Worm (Caenorhabditis elegans) whole organism, midembryonic: ENCODE measurements around the gene pifk-1.

Experiments used
- T22C8.4 ChIP-seq: fragments of 200-800 bp; sonication (Bioruptor generic); IDR thresholded peaks from 2 replicates; pipeline ENCODE4 v1.3.6; 2022; ENCODE audit warnings: missing genetic modification characterization, missing compliant biosample characterization
- cog-1 ChIP-seq: sonication (generic microtip); optimal IDR thresholded peaks from 2 replicates; lab custom pipeline; 2016; ENCODE audit warnings: missing genetic modification characterization, missing compliant biosample characterization
- flt-1 ChIP-seq: fragments of 200-800 bp; sonication (Bioruptor generic); IDR thresholded peaks from 2 replicates; pipeline ENCODE4 v1.3.6; 2022; ENCODE audit warnings: missing genetic modification characterization, missing compliant biosample characterization
- klf-2 ChIP-seq: fragments of 200-800 bp; sonication (Bioruptor generic); conservative IDR thresholded peaks from 2 replicates; pipeline ENCODE4 v1.3.6; 2022; ENCODE audit warnings: missing genetic modification reagents, missing genetic modification characterization, missing compliant biosample characterization
- med-1 ChIP-seq: sonication (generic microtip); optimal IDR thresholded peaks from 2 replicates; lab custom pipeline; 2017; ENCODE audit warnings: missing genetic modification characterization, mild to moderate bottlenecking, missing compliant biosample characterization, antibody characterized with exemption, missing genetic modification reagents; ENCODE audit not compliant: insufficient read depth
- ref-1 ChIP-seq: fragments of 200-800 bp; sonication (Bioruptor generic); conservative IDR thresholded peaks from 2 replicates; pipeline ENCODE4 v1.3.6; 2022; ENCODE audit warnings: missing genetic modification reagents, missing genetic modification characterization, missing compliant biosample characterization
- tab-1 ChIP-seq: fragments of 200-800 bp; sonication (Bioruptor generic); IDR thresholded peaks from 2 replicates; pipeline ENCODE4 v1.3.6; 2022; ENCODE audit warnings: missing genetic modification characterization, missing compliant biosample characterization
- ztf-23 ChIP-seq: fragments of 200-800 bp; sonication (Bioruptor generic); IDR thresholded peaks from 2 replicates; pipeline ENCODE4 v1.3.6; 2022; ENCODE audit warnings: missing genetic modification reagents, missing genetic modification characterization, missing compliant biosample characterization
- ztf-29 ChIP-seq: fragments of 200-800 bp; sonication (Bioruptor generic); IDR thresholded peaks from 2 replicates; pipeline ENCODE4 v1.3.6; 2022; ENCODE audit warnings: missing genetic modification reagents, missing genetic modification characterization, missing compliant biosample characterization

pifk-1 gene

DNA sequence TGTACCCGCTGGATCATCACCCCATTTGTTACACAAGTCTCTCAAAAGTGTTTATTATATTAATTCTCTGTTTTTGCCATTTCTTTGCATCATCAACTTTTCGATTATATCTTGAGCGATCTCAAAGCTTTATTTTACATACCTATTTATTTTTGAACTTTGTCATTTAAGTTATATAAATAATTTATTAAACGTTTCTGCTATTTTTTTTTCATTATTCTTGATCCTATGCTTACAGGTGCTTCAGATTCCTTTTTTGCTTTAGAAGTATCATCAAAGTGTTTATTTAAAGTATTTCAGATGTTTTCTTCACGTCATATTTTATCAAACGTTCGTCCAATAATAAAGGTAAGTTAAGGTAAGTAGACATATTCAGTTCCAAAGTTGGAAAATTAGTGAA is 6.2 kb downstream of the pifk-1 start, which contains the start of gene F35H12.5:
TSS of gene F35H12.5 (plus strand) at position 301 of the 400 bp plus-strand sequence.
- TF ChIP-seq tab-1 (GFP tag; lab: Robert Waterston, UW) (no peak), cog-1 (tag; lab: Kevin White, UChicago) (no peak), ztf-29 (GFP tag; lab: Robert Waterston, UW) (no peak), ref-1 (GFP tag; lab: Robert Waterston, UW) (no peak)

DNA sequence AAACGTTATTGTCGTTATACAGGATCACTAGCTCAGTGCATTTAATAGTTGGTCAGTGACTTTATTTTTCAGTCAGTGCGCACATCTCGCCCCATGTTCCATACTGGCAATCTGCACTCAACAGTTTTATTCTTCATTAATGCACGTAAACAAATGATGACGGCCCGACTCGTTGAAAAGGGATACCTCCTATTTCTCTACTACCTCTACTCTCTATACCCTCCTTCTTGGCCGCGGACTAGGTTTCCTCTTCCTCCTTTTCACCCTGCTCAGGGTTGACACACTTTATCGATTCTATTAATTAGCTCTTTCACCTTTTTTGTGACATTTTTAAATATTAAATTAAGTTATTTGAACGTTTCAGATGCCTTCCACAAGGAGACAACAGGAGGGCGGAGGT is 8.8 kb downstream of the pifk-1 start, which contains the start of gene sel-12:
TSS of gene sel-12 (plus strand) at position 358 of the 400 bp plus-strand sequence.
- TF ChIP-seq T22C8.4 (no peak), med-1 (GFP tag; lab: Kevin White, UChicago) (no peak), klf-2 (GFP tag; lab: Robert Waterston, UW) (no peak), flt-1 (GFP tag; lab: Robert Waterston, UW) (no peak), tab-1 (GFP tag; lab: Robert Waterston, UW) (no peak), ztf-23 (GFP tag; lab: Robert Waterston, UW) (no peak), cog-1 (tag; lab: Kevin White, UChicago) (no peak), ref-1 (GFP tag; lab: Robert Waterston, UW) (no peak), ztf-29 (GFP tag; lab: Robert Waterston, UW) (no peak)

DNA sequence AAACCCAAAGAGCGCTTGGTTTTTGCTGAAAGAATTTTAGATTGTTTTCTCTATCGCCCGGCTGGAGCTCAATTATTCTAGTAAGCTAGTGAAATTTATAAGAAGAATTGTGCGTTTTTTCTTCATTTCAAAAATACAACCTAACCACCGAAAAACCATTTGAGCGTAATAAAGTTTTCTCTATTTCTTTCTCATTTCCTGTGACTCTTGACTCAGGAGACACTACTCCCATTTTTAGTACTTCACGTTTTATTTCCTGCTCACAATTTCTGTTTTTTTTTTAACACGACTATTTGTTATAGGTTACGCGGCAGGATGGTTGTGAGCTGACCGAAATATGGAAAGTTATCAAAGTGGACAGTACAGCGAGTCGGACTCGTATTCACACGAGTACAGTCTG is 11.3 kb downstream of the pifk-1 start, which contains the start of gene F35H12.6:
TSS of gene F35H12.6 (plus strand) at position 301 of the 400 bp plus-strand sequence.
- TF ChIP-seq med-1 (GFP tag; lab: Kevin White, UChicago) (no peak), ref-1 (GFP tag; lab: Robert Waterston, UW) (no peak), klf-2 (GFP tag; lab: Robert Waterston, UW) (no peak), ztf-29 (GFP tag; lab: Robert Waterston, UW) (no peak), cog-1 (tag; lab: Kevin White, UChicago) (no peak), ztf-23 (GFP tag; lab: Robert Waterston, UW) (no peak), T22C8.4 (no peak), flt-1 (GFP tag; lab: Robert Waterston, UW) (no peak), tab-1 (GFP tag; lab: Robert Waterston, UW) (no peak)

DNA sequence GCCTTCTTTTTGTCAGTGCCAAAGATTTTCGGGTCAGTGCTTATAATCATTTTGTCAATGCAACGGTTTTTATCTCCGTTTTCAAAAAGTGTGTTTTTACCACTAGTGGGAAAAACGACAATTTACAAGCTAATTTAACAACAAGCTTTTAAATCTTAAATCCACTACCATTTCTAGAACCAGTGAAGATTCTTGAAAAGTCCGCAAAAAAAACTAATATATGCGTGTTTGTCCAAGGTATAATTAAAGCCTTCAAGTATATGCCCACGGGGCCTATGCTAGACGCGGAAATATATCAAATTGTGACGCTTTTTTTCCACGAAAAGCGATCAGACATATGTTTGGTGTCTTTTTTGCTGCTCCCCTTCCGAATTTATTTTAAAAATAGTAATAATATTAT is 11.7 kb downstream of the pifk-1 start:
- no peak for TF ChIP-seq ztf-23 (GFP tag; lab: Robert Waterston, UW)
- TF ChIP-seq tab-1 (GFP tag; lab: Robert Waterston, UW), result no peak
- TF ChIP-seq ref-1 (GFP tag; lab: Robert Waterston, UW), result no peak
- no peak for TF ChIP-seq med-1 (GFP tag; lab: Kevin White, UChicago)
- no peak for TF ChIP-seq cog-1 (tag; lab: Kevin White, UChicago)
- no peak for TF ChIP-seq ztf-29 (GFP tag; lab: Robert Waterston, UW)
- TF ChIP-seq flt-1 (GFP tag; lab: Robert Waterston, UW), result no peak
- TF ChIP-seq klf-2 (GFP tag; lab: Robert Waterston, UW), result no peak
- no peak for TF ChIP-seq T22C8.4

DNA sequence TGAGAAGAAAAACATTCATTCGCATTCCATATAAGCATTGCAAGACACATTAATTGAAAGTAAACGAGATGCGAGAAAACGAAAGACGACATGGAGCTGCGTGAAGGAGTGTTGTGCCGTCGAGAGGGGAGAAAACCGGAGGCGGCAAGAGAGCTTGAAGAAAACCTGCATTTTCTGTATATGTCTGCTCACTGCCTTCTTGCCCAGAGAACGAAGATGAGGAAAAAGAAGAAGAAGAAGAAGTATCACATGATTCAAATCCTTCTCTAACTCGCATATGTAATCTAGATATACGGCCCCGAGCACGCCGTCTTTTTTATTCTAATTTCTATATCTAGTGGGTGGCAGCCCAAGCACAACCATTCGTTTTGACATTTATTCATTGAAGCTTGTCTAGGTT is 14.0 kb downstream of the pifk-1 start:
- TF ChIP-seq ztf-23 (GFP tag; lab: Robert Waterston, UW), result no peak
- no peak for TF ChIP-seq tab-1 (GFP tag; lab: Robert Waterston, UW)
- no peak for TF ChIP-seq ref-1 (GFP tag; lab: Robert Waterston, UW)
- TF ChIP-seq klf-2 (GFP tag; lab: Robert Waterston, UW), result no peak
- TF ChIP-seq med-1 (GFP tag; lab: Kevin White, UChicago), result no peak
- no peak for TF ChIP-seq ztf-29 (GFP tag; lab: Robert Waterston, UW)
- no peak for TF ChIP-seq flt-1 (GFP tag; lab: Robert Waterston, UW)
- no peak for TF ChIP-seq cog-1 (tag; lab: Kevin White, UChicago)
- TF ChIP-seq T22C8.4, result no peak

DNA sequence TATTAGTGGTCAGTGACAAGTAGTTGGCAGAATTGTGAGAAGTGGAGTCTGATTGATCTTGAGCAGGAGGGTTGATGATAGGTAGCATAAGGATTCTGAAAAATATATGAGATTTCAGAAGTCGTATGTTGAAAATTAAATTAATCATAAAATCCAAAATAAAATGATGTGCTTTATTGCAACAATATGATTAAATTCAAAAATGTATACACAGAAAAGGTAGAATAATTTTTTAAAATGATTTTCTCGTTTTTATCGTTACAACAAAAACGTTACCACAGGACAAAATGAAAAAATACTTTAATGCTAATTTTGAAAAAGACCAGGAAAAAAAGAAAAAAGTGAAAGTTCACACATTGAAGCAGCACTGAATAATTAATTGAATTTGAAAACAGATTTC is 21.8 kb downstream of the pifk-1 start, which contains the start of gene ZC13.10:
TSS of gene ZC13.10 (minus strand) at position 101 of the 400 bp plus-strand sequence.
- TF ChIP-seq klf-2 (GFP tag; lab: Robert Waterston, UW), result no peak
- TF ChIP-seq med-1 (GFP tag; lab: Kevin White, UChicago), result no peak

DNA sequence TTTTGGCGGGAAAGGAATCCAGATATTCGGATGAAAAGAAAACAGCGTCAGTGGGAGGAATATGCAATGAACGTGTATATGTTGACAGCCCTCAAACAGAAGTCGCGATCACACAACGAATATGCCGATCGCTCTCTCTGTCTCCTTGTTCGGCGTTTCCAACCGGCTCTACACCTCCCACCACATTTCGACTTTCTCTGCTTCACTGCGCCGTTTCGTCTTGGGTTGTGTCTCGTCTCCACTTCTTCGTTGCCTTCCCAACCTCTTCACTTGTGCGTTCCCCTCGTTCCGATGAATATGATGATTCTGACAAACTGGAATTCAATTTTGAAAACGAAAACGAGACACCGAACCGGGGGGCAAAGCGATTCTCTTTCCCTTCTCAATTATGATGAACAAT is 26.4 kb downstream of the pifk-1 start, which contains the start of gene mab-7:
TSS of gene mab-7 (minus strand) at position 101 of the 400 bp plus-strand sequence.
- no peak for TF ChIP-seq cog-1 (tag; lab: Kevin White, UChicago)
- no peak for TF ChIP-seq tab-1 (GFP tag; lab: Robert Waterston, UW)
- no peak for TF ChIP-seq ztf-23 (GFP tag; lab: Robert Waterston, UW)
- TF ChIP-seq T22C8.4, result no peak
- no peak for TF ChIP-seq klf-2 (GFP tag; lab: Robert Waterston, UW)
- no peak for TF ChIP-seq med-1 (GFP tag; lab: Kevin White, UChicago)
- TF ChIP-seq ztf-29 (GFP tag; lab: Robert Waterston, UW), result no peak
- no peak for TF ChIP-seq flt-1 (GFP tag; lab: Robert Waterston, UW)
- TF ChIP-seq ref-1 (GFP tag; lab: Robert Waterston, UW), result no peak

DNA sequence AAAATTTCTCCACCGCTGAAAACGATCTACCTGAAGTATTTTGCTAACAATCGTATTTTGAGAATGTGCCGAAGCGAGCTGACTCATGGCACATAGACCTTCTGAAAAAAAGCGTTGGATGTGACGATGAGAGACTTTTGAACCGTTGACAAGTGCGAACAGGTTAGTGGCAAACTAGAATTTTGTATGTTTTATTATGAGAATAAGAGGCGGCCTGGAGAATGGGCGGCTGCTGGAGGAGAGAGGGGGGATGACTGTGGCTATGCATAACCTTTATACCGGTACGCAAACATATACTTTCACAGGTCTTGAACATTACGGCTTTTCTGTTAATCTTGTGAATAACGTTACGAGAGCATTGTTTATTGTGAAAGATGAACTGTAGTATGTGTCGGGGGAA is 36.0 kb downstream of the pifk-1 start, which contains the start of gene mam-1:
TSS of gene mam-1 (minus strand) at position 101 of the 400 bp plus-strand sequence.
- TF ChIP-seq flt-1 (GFP tag; lab: Robert Waterston, UW), result no peak
- TF ChIP-seq ztf-29 (GFP tag; lab: Robert Waterston, UW), result no peak
- no peak for TF ChIP-seq med-1 (GFP tag; lab: Kevin White, UChicago)
- TF ChIP-seq ref-1 (GFP tag; lab: Robert Waterston, UW), result no peak
- TF ChIP-seq klf-2 (GFP tag; lab: Robert Waterston, UW), result no peak
- no peak for TF ChIP-seq T22C8.4
- TF ChIP-seq cog-1 (tag; lab: Kevin White, UChicago), result no peak

DNA sequence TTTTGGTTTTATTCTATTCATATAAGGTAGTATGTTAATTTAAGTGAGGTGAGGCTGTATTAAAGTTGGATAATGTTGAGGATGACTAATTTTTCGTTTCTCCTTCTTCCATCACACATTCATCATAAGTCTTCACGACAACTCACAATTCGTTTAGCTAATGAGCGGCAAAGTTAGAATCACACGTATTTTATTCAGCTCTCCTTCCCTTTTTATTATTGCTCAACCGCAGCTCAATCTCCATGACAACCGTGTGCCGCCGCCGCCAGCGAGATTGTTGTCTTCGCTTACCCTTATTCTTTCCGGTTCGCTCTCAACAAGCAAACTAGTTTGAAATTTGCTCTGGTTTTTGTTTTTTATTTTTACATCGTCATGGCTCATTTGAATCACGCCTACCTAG is 43.9 kb downstream of the pifk-1 start, which contains the start of gene ZC13.2:
TSS of gene ZC13.2 (plus strand) at position 301 of the 400 bp plus-strand sequence.
- TF ChIP-seq ztf-23 (GFP tag; lab: Robert Waterston, UW), result no peak
- TF ChIP-seq T22C8.4, result no peak
- TF ChIP-seq med-1 (GFP tag; lab: Kevin White, UChicago), result no peak
- TF ChIP-seq tab-1 (GFP tag; lab: Robert Waterston, UW), result no peak
- no peak for TF ChIP-seq ztf-29 (GFP tag; lab: Robert Waterston, UW)
- no peak for TF ChIP-seq flt-1 (GFP tag; lab: Robert Waterston, UW)
- no peak for TF ChIP-seq cog-1 (tag; lab: Kevin White, UChicago)
- TF ChIP-seq klf-2 (GFP tag; lab: Robert Waterston, UW), result no peak
- no peak for TF ChIP-seq ref-1 (GFP tag; lab: Robert Waterston, UW)
